Worm (Caenorhabditis elegans) whole organism, L4/young adult: ENCODE data around the gene cyn-16.

Experiments
- W03F9.2 ChIP-seq: fragments of 150-350 bp; optimal IDR thresholded peaks from 2 replicates; lab custom pipeline; 2014; ENCODE audit warnings: missing biosample characterization, missing genetic modification characterization
- dao-5 ChIP-seq: sonication (generic microtip); optimal IDR thresholded peaks from 2 replicates; lab custom pipeline; 2016; ENCODE audit warnings: missing genotype, missing genetic modification characterization, moderate library complexity, missing compliant biosample characterization
- him-1 ChIP-seq: sonication (generic microtip); optimal IDR thresholded peaks from 2 replicates; lab custom pipeline; 2016; ENCODE audit warnings: missing genotype, missing genetic modification reagents, missing genetic modification characterization, missing compliant biosample characterization

ce11 chrII:12027697-12028245 lies 8.8 kb downstream of the cyn-16 start, which contains the start of gene Y17G7B.8:
- TF ChIP-seq him-1 (tag; lab: Kevin White, UChicago) (no peak), W03F9.2 (no peak), dao-5 (no peak)
